Fruit fly (Drosophila melanogaster): ENCODE measurements around the gene aurB.
A peak's percentile ranks its signal among the peaks of the same experiment; 100 is the strongest.

The aurB gene

DNA sequence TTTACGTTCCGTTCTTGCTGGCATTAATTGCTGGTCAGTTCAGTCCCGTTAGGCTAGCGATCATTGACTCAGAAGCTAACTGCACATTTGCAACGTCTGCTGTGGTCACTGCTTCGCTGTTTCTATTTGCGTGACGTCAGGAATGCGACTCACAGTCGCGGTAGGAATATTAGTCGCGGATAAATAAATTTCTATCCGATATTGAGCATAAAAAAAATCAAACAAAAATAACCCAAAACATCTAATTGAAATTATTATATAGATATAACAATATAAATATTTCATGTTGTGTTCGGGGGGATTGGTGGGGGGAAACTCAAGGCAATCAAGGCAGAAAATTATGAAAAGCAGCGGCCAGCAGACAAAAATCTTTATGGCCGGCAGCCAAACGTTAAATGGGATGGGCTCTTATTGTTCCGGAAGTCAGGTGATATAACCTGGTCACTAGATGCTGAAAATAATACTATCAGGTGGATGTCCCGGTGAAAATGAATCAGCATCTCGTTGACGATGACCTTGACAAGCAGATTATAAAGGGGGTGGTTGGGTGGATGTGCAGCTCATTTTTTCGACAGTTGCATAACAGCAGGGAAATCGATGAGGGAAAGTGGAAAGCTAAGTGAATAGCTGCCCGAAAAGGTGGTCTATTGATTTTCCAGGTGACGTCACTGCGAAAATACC, 8.2 kb downstream of the aurB start, which contains the start of gene SmydA-3 (continued):
- TF ChIP-seq CG17359 (tag; optimal IDR thresholded peaks at IDR 0.05) (peak; percentile 49), btn (GFP tag; optimal IDR thresholded peaks at IDR 0.05) (no peak), CG17802 (tag; optimal IDR thresholded peaks at IDR 0.05) (no peak), CG3407 (GFP tag; optimal IDR thresholded peaks at IDR 0.05) (no peak), BEAF-32 (GFP tag; optimal IDR thresholded peaks at IDR 0.05) (no peak), ash1 (GFP tag; optimal IDR thresholded peaks at IDR 0.05) (no peak), CG12071 (GFP tag; optimal IDR thresholded peaks at IDR 0.05) (no peak), peb (GFP tag; IDR thresholded peaks at IDR 0.05) (no peak), Awh (GFP tag; IDR thresholded peaks at IDR 0.05) (peak; percentile 62), CG18764 (GFP tag; optimal IDR thresholded peaks at IDR 0.05) (no peak), sug (tag; optimal IDR thresholded peaks at IDR 0.05) (no peak), gt (GFP tag; IDR thresholded peaks at IDR 0.05) (no peak), nau (GFP tag; optimal IDR thresholded peaks at IDR 0.05) (no peak), ac (GFP tag; optimal IDR thresholded peaks at IDR 0.05) (no peak), Doc3 (GFP tag; IDR thresholded peaks at IDR 0.05; ENCODE audit: partially characterized antibody) (no peak), da (GFP tag; optimal IDR thresholded peaks at IDR 0.05) (no peak), D (optimal IDR thresholded peaks at IDR 0.05) (no peak), D (GFP tag; optimal IDR thresholded peaks at IDR 0.05) (peak; percentile 25), sd (tag; optimal IDR thresholded peaks at IDR 0.05) (peak; percentile 62), CG3726 (GFP tag; IDR thresholded peaks at IDR 0.05) (0 out of 3 replicates have a peak, but pooled peaks have one; percentile 30), rib (GFP tag; IDR thresholded peaks at IDR 0.05) (no peak), sob (GFP tag; IDR thresholded peaks at IDR 0.05) (0 out of 2 replicates have a peak, but pooled peaks have one; percentile 27), gcm (GFP tag; optimal IDR thresholded peaks at IDR 0.05) (no peak), CG18262 (tag; optimal IDR thresholded peaks at IDR 0.05) (peak; percentile 34), sens (GFP tag) (no peak), Jarid2 (GFP tag; optimal IDR thresholded peaks at IDR 0.05) (no peak), CG12219 (GFP tag; optimal IDR thresholded peaks at IDR 0.05) (no peak), GATAe (GFP tag; conservative IDR thresholded peaks at IDR 0.05) (no peak), scrt (GFP tag; optimal IDR thresholded peaks at IDR 0.05) (no peak), CG6813 (GFP tag; optimal IDR thresholded peaks at IDR 0.05) (no peak), CG9437 (GFP tag; optimal IDR thresholded peaks at IDR 0.05) (no peak), Dad (GFP tag; optimal IDR thresholded peaks at IDR 0.05) (no peak), tup (GFP tag; optimal IDR thresholded peaks at IDR 0.05) (no peak), CG4854 (GFP tag; optimal IDR thresholded peaks at IDR 0.05) (no peak), mld (GFP tag; IDR thresholded peaks at IDR 0.05; ENCODE audit: partially characterized antibody) (no peak), CG33213 (GFP tag; optimal IDR thresholded peaks at IDR 0.05) (no peak), CG12659 (GFP tag; optimal IDR thresholded peaks at IDR 0.05) (peak; percentile 32), pita (GFP tag; optimal IDR thresholded peaks at IDR 0.05) (no peak), Dbx (GFP tag; IDR thresholded peaks at IDR 0.05) (no peak), ken (GFP tag; IDR thresholded peaks at IDR 0.05) (no peak), CG8089 (GFP tag; optimal IDR thresholded peaks at IDR 0.05) (no peak), CG13123 (GFP tag; optimal IDR thresholded peaks at IDR 0.05) (no peak), jumu (GFP tag; optimal IDR thresholded peaks at IDR 0.05) (no peak), Antp (GFP tag; optimal IDR thresholded peaks at IDR 0.05) (no peak), dmrt99B (tag; optimal IDR thresholded peaks at IDR 0.05) (no peak), Side (GFP tag; optimal IDR thresholded peaks at IDR 0.05) (no peak), pfk (GFP tag; optimal IDR thresholded peaks at IDR 0.05) (no peak), CG7786 (GFP tag; optimal IDR thresholded peaks at IDR 0.05) (no peak), gfzf (GFP tag; optimal IDR thresholded peaks at IDR 0.05) (no peak), CkIIα-i1 (GFP tag; IDR thresholded peaks at IDR 0.05) (no peak), en (GFP tag; optimal IDR thresholded peaks at IDR 0.05) (no peak)
